Worm (Caenorhabditis elegans) whole organism, L1 larva: ENCODE measurements around the gene maph-9.

ENCODE experiments used
- C16A3.4 ChIP-seq: fragments of 150-350 bp; optimal IDR thresholded peaks from 2 replicates; lab custom pipeline; 2014; ENCODE audit warnings: missing biosample characterization, missing genetic modification characterization
- Y116A8C.19 ChIP-seq: sonication (generic microtip); optimal IDR thresholded peaks from 2 replicates; lab custom pipeline; 2016; ENCODE audit warnings: missing compliant biosample characterization, missing genetic modification characterization, borderline replicate concordance
- aha-1 ChIP-seq: fragments of 150-350 bp; optimal IDR thresholded peaks from 2 replicates; lab custom pipeline; 2014; ENCODE audit warnings: missing biosample characterization, missing genetic modification characterization
- alr-1 ChIP-seq: fragments of 200-800 bp; sonication (Bioruptor generic); optimal IDR thresholded peaks from 2 replicates; lab custom pipeline; 2018; ENCODE audit warnings: borderline replicate concordance, mild to moderate bottlenecking, missing genetic modification characterization, missing compliant biosample characterization
- ceh-8 ChIP-seq: fragments of 200-800 bp; sonication (Bioruptor generic); optimal IDR thresholded peaks from 2 replicates; lab custom pipeline; 2018; ENCODE audit warnings: mild to moderate bottlenecking, missing genetic modification characterization, moderate library complexity, missing compliant biosample characterization
- ceh-82 ChIP-seq, 3 experiments: fragments of 150-350 bp in 1 of 3; sonication (generic microtip) in 2 of 3; optimal IDR thresholded peaks; 2 replicates each; lab custom pipeline; 2014 to 2017; ENCODE audit warnings: missing biosample characterization in 3 of 3, missing genetic modification characterization in 3 of 3
- ceh-90 ChIP-seq: sonication (generic microtip); optimal IDR thresholded peaks from 2 replicates; lab custom pipeline; 2016; ENCODE audit warnings: missing genetic modification characterization, missing compliant biosample characterization
- dpl-1 ChIP-seq, 3 experiments: fragments of 150-350 bp in 2 of 3; sonication (generic microtip) in 1 of 3; optimal IDR thresholded peaks; 2 replicates each; lab custom pipeline; 2014 to 2017; ENCODE audit warnings: missing biosample characterization in 3 of 3, missing genetic modification characterization in 3 of 3, missing genetic modification reagents in 3 of 3
- dsc-1 ChIP-seq: sonication (generic microtip); optimal IDR thresholded peaks from 2 replicates; lab custom pipeline; 2016; ENCODE audit warnings: mild to moderate bottlenecking, missing genetic modification characterization, missing compliant biosample characterization
- efl-1 ChIP-seq, 4 experiments: fragments of 150-350 bp; optimal IDR thresholded peaks in 3 of 4; peaks in 1 of 4; 1 replicate in 1 of 4; 2 replicates in 3 of 4; lab custom pipeline; 2014; ENCODE audit warnings: missing biosample characterization in 2 of 4, missing genetic modification characterization in 2 of 4, missing genetic modification reagents in 2 of 4
- elt-2 ChIP-seq: sonication (generic microtip); optimal IDR thresholded peaks from 2 replicates; lab custom pipeline; 2016; ENCODE audit warnings: missing genetic modification characterization, mild to moderate bottlenecking, inconsistent platforms, missing compliant biosample characterization, missing genetic modification reagents
- fkh-10 ChIP-seq: sonication (generic microtip); optimal IDR thresholded peaks from 2 replicates; lab custom pipeline; 2017; ENCODE audit warnings: missing biosample characterization, missing genetic modification reagents, missing genetic modification characterization
- fkh-4 ChIP-seq: sonication (generic microtip); optimal IDR thresholded peaks from 2 replicates; lab custom pipeline; 2016; ENCODE audit warnings: missing compliant biosample characterization, missing genetic modification characterization, borderline replicate concordance
- fos-1 ChIP-seq: fragments of 150-350 bp; optimal IDR thresholded peaks from 2 replicates; lab custom pipeline; 2014; ENCODE audit warnings: missing biosample characterization, missing genetic modification characterization
- grh-1 ChIP-seq: fragments of 200-800 bp; sonication (Bioruptor generic); IDR thresholded peaks from 2 replicates; pipeline ENCODE4 v1.3.6; 2022; ENCODE audit warnings: missing genetic modification reagents, missing genetic modification characterization, missing compliant biosample characterization
- hlh-4 ChIP-seq: sonication (generic microtip); optimal IDR thresholded peaks from 2 replicates; lab custom pipeline; 2016; ENCODE audit warnings: mild to moderate bottlenecking, missing genetic modification characterization, missing compliant biosample characterization
- isw-1 ChIP-seq: fragments of 200-800 bp; sonication (Bioruptor generic); IDR thresholded peaks from 2 replicates; pipeline ENCODE4 v1.3.6; 2022; ENCODE audit warnings: missing genetic modification characterization, missing compliant biosample characterization
- jun-1 ChIP-seq: fragments of 150-350 bp; optimal IDR thresholded peaks from 2 replicates; lab custom pipeline; 2014; ENCODE audit warnings: missing biosample characterization, missing genetic modification reagents, missing genetic modification characterization
- lin-13 ChIP-seq: fragments of 150-350 bp; optimal IDR thresholded peaks from 2 replicates; lab custom pipeline; 2014; ENCODE audit warnings: missing biosample characterization, missing genetic modification reagents, missing genetic modification characterization
- lin-35 ChIP-seq, 2 experiments: fragments of 150-350 bp; optimal IDR thresholded peaks; 2 replicates each; lab custom pipeline; 2014; ENCODE audit warnings: missing biosample characterization in 2 of 2, missing genetic modification characterization in 2 of 2, missing genetic modification reagents in 2 of 2
- lin-39 ChIP-seq: fragments of 150-350 bp; optimal IDR thresholded peaks from 2 replicates; lab custom pipeline; 2014; ENCODE audit warnings: missing biosample characterization, missing genetic modification reagents, missing genetic modification characterization
- nhr-11 ChIP-seq: fragments of 150-350 bp; optimal IDR thresholded peaks from 2 replicates; lab custom pipeline; 2014; ENCODE audit warnings: missing biosample characterization, missing genetic modification characterization
- nhr-12 ChIP-seq: sonication (generic microtip); optimal IDR thresholded peaks from 2 replicates; lab custom pipeline; 2017; ENCODE audit warnings: missing biosample characterization, missing genetic modification characterization
- nhr-20 ChIP-seq: sonication (generic microtip); optimal IDR thresholded peaks from 2 replicates; lab custom pipeline; 2016; ENCODE audit warnings: mild to moderate bottlenecking, missing genetic modification characterization, missing compliant biosample characterization
- nhr-28 ChIP-seq: fragments of 150-350 bp; optimal IDR thresholded peaks from 2 replicates; lab custom pipeline; 2014; ENCODE audit warnings: missing biosample characterization, missing genetic modification characterization
- nhr-84 ChIP-seq: sonication (generic microtip); optimal IDR thresholded peaks from 2 replicates; lab custom pipeline; 2017; ENCODE audit warnings: missing biosample characterization, missing genetic modification characterization
- nhr-90 ChIP-seq: sonication (generic microtip); optimal IDR thresholded peaks from 2 replicates; lab custom pipeline; 2016; ENCODE audit warnings: mild to moderate bottlenecking, missing genetic modification characterization, missing compliant biosample characterization; ENCODE audit not compliant: poor library complexity
- rnt-1 ChIP-seq: sonication (generic microtip); optimal IDR thresholded peaks from 2 replicates; lab custom pipeline; 2016; ENCODE audit warnings: mild to moderate bottlenecking, missing genetic modification characterization, moderate library complexity, missing compliant biosample characterization
- snpc-4 ChIP-seq: fragments of 150-350 bp; optimal IDR thresholded peaks from 2 replicates; lab custom pipeline; 2014; ENCODE audit warnings: missing biosample characterization, missing genetic modification characterization
- swsn-7 ChIP-seq: sonication (generic microtip); optimal IDR thresholded peaks from 2 replicates; lab custom pipeline; 2016; ENCODE audit warnings: missing genetic modification characterization, missing compliant biosample characterization
- tlp-1 ChIP-seq: fragments of 150-350 bp; optimal IDR thresholded peaks from 2 replicates; lab custom pipeline; 2014; ENCODE audit warnings: missing biosample characterization, missing genetic modification characterization
- unc-62 ChIP-seq: fragments of 150-350 bp; optimal IDR thresholded peaks from 2 replicates; lab custom pipeline; 2014; ENCODE audit warnings: missing biosample characterization, missing genetic modification reagents, missing genetic modification characterization
- vab-15 ChIP-seq: sonication (generic microtip); optimal IDR thresholded peaks from 2 replicates; lab custom pipeline; 2017; ENCODE audit warnings: missing genotype, mild to moderate bottlenecking, missing genetic modification characterization, missing compliant biosample characterization
- xbp-1 ChIP-seq: sonication (generic microtip); optimal IDR thresholded peaks from 2 replicates; lab custom pipeline; 2016; ENCODE audit warnings: missing genetic modification characterization, missing compliant biosample characterization
- zip-4 ChIP-seq: fragments of 200-800 bp; sonication (Bioruptor generic); optimal IDR thresholded peaks from 2 replicates; lab custom pipeline; 2018; ENCODE audit warnings: mild to moderate bottlenecking, missing genetic modification characterization, moderate library complexity, missing compliant biosample characterization

maph-9 gene

ce11 chrIV:7176887-7177286 is 20.5 kb downstream of the maph-9 start, which contains the start of gene str-44:
str-44 (plus strand) TSS chrIV:7177187.
- TF ChIP-seq alr-1 (tag; lab: Kevin White, UChicago), result no peak
- no peak for TF ChIP-seq snpc-4 (tag; lab: Kevin White, UChicago)

- TF ChIP-seq fkh-10, result no peak
- TF ChIP-seq xbp-1, result no peak
- no peak for TF ChIP-seq unc-62
- no peak for TF ChIP-seq nhr-11 (tag; lab: Kevin White, UChicago)
- no peak for TF ChIP-seq fos-1
- TF ChIP-seq dsc-1 (tag; lab: Kevin White, UChicago), result no peak
- no peak for TF ChIP-seq isw-1 (GFP tag; lab: Robert Waterston, UW)
- TF ChIP-seq aha-1, result no peak
- TF ChIP-seq hlh-4, result no peak
- no peak for TF ChIP-seq vab-15 (tag; lab: Kevin White, UChicago)
- TF ChIP-seq lin-39, result no peak
- no peak for TF ChIP-seq fkh-4
- TF ChIP-seq nhr-12, result no peak
These were observed 22.5 kb downstream of the maph-9 start, which contains the start of gene C42D4.3 for ce11 chrIV:7178942-7179341. C42D4.3 (plus strand) TSS chrIV:7179239.

- no peak for TF ChIP-seq nhr-20 (tag; lab: Kevin White, UChicago)
- TF ChIP-seq zip-4 (GFP tag; lab: Kevin White, UChicago), result no peak
- TF ChIP-seq jun-1 (tag; lab: Kevin White, UChicago), result peak; percentile 13
- TF ChIP-seq elt-2 (tag; lab: Kevin White, UChicago), result peak; percentile 74
- no peak for TF ChIP-seq vab-15 (tag; lab: Kevin White, UChicago)
- TF ChIP-seq tlp-1 (tag; lab: Kevin White, UChicago), result peak; percentile 32
- no peak for TF ChIP-seq ceh-90
- no peak for TF ChIP-seq C16A3.4 (tag; lab: Kevin White, UChicago)
- no peak for TF ChIP-seq ceh-8
- no peak for TF ChIP-seq unc-62
- no peak for TF ChIP-seq rnt-1 (tag; lab: Kevin White, UChicago)
- no peak for TF ChIP-seq efl-1 (optimal IDR thresholded peaks at IDR 0.05; lab: Kevin White, UChicago)
- peak in 1 of 2 experiments; percentile 50 for TF ChIP-seq efl-1 (GFP tag; optimal IDR thresholded peaks at IDR 0.05 in 1 of 2; lab: Kevin White, UChicago)
- TF ChIP-seq nhr-84 (tag; lab: Kevin White, UChicago), result no peak
- no peak for TF ChIP-seq grh-1 (GFP tag; lab: Robert Waterston, UW)
- no peak for TF ChIP-seq dpl-1 (GFP tag; optimal IDR thresholded peaks at IDR 0.05; lab: Kevin White, UChicago)
- no peak for TF ChIP-seq nhr-28 (tag; lab: Kevin White, UChicago)
- TF ChIP-seq lin-13 (GFP tag; lab: Kevin White, UChicago), result no peak
- TF ChIP-seq ceh-82 (tag; optimal IDR thresholded peaks at IDR 0.05; lab: Kevin White, UChicago), result no peak
These were observed 23.9 kb downstream of the maph-9 start, which contains the start of gene cest-10 for ce11 chrIV:7180304-7180703. cest-10 (plus strand) TSS chrIV:7180557.

- TF ChIP-seq Y116A8C.19 (tag; lab: Kevin White, UChicago), result no peak
- TF ChIP-seq isw-1 (GFP tag; lab: Robert Waterston, UW), result no peak
- no peak for TF ChIP-seq aha-1
- no peak for TF ChIP-seq ceh-8
- TF ChIP-seq ceh-82 (tag; optimal IDR thresholded peaks at IDR 0.05; lab: Kevin White, UChicago), result no peak
- TF ChIP-seq C16A3.4 (tag; lab: Kevin White, UChicago), result no peak
These were observed 26.4 kb downstream of the maph-9 start for ce11 chrIV:7182818-7183217.

ce11 chrIV:7184597-7184996 is 28.2 kb downstream of the maph-9 start, which contains the start of gene clec-179:
clec-179 (minus strand) TSS chrIV:7184697.
- TF ChIP-seq swsn-7 (tag; lab: Kevin White, UChicago), result no peak
- no peak for TF ChIP-seq Y116A8C.19 (tag; lab: Kevin White, UChicago)
- no peak for TF ChIP-seq nhr-90 (tag; lab: Kevin White, UChicago)
- TF ChIP-seq lin-35 (GFP tag; optimal IDR thresholded peaks at IDR 0.05; lab: Kevin White, UChicago), result no peak
- TF ChIP-seq, all 84 proteins: peak for 0
